Fruit fly (Drosophila melanogaster): Measurements from ENCODE around the gene SH3PX1.

The SH3PX1 gene

DNA sequence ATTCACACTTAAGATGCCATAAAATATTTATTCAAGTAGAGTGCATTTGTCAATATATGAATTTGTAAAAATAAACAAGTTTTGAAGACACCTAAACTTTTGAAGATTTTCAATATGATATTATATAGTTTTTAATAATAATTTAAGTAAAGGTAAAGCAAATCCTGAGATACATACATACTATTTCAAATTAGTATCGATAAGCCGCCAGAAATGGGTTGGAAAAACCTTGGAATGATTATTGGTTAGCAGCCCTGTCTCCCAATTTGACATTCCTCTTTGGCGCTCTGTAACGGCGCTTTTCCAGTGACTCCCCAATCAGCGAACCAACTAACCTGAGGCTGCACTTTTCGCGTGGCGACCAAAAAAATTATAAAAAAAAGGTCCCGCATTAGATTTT is 32.7 kb downstream of the SH3PX1 start, which contains the start of gene alphaTub67C (continued):
- no peak for TF ChIP-seq z (GFP tag; IDR thresholded peaks at IDR 0.05)
- no peak for TF ChIP-seq CG30431 (GFP tag; optimal IDR thresholded peaks at IDR 0.05)
- TF ChIP-seq hb (GFP tag; IDR thresholded peaks at IDR 0.05; ENCODE audit: partially characterized antibody), result no peak
- no peak for TF ChIP-seq PHDP (tag; optimal IDR thresholded peaks at IDR 0.05)
- TF ChIP-seq knrl (GFP tag; IDR thresholded peaks at IDR 0.05; ENCODE audit: partially characterized antibody), result no peak
- no peak for TF ChIP-seq tx (GFP tag; optimal IDR thresholded peaks at IDR 0.05)

DNA sequence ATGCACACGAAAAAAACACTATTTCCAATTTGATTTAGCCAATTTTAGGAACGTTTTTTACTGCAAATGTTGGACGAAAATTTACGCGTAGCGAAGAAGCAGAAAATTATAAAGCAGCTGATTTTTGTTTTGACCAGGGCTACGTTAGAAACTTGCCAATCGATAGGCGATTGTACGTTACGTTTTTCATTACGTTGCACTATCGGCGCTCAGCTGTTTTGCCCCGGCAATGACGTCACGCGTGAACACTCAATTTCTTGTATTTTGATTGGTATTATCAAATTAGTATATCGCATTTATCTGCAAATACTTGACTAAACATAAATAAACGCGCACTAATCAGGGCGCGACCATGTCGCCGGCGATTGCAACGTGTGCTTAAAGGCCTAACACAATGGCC is 34.6 kb downstream of the SH3PX1 start, which contains the start of the genes fry and CG16717:
fry (minus strand) TSS at position 110 of the 400 bp plus-strand sequence.
CG16717 (plus strand) TSS at position 208 of the 400 bp plus-strand sequence.
- TF ChIP-seq aop (GFP tag; IDR thresholded peaks at IDR 0.05) (no peak), CG6272 (GFP tag; IDR thresholded peaks at IDR 0.05) (no peak), al (GFP tag; IDR thresholded peaks at IDR 0.05) (no peak), Ravus (GFP tag; IDR thresholded peaks at IDR 0.05) (no peak), grn (GFP tag; optimal IDR thresholded peaks at IDR 0.05) (no peak), CG3838 (GFP tag; optimal IDR thresholded peaks at IDR 0.05) (no peak), CG13424 (tag; optimal IDR thresholded peaks at IDR 0.05) (no peak), lbe (GFP tag; optimal IDR thresholded peaks at IDR 0.05) (peak; percentile 5), ewg (GFP tag; optimal IDR thresholded peaks at IDR 0.05) (no peak), CG8944 (GFP tag; optimal IDR thresholded peaks at IDR 0.05) (no peak), lov (optimal IDR thresholded peaks at IDR 0.05) (no peak), lov (GFP tag; IDR thresholded peaks at IDR 0.05) (no peak), Sin3A (optimal IDR thresholded peaks at IDR 0.05) (no peak), YL-1 (GFP tag; optimal IDR thresholded peaks at IDR 0.05) (no peak), HmgZ (tag; optimal IDR thresholded peaks at IDR 0.05) (peak; percentile 15), CG11723 (GFP tag; optimal IDR thresholded peaks at IDR 0.05) (no peak), Antp (GFP tag; optimal IDR thresholded peaks at IDR 0.05) (no peak), h (optimal IDR thresholded peaks at IDR 0.05) (no peak), CG15479 (GFP tag; optimal IDR thresholded peaks at IDR 0.05) (no peak), nau (GFP tag; optimal IDR thresholded peaks at IDR 0.05) (no peak), C15 (GFP tag; IDR thresholded peaks at IDR 0.05) (no peak), pfk (GFP tag; optimal IDR thresholded peaks at IDR 0.05) (no peak), crp (GFP tag; optimal IDR thresholded peaks at IDR 0.05) (peak; percentile 84 to 99), stwl (tag; optimal IDR thresholded peaks at IDR 0.05) (peak; percentile 67), BtbVII (GFP tag; optimal IDR thresholded peaks at IDR 0.05) (peak; percentile 33), CG18764 (GFP tag; optimal IDR thresholded peaks at IDR 0.05) (no peak), Bdp1 (GFP tag; optimal IDR thresholded peaks at IDR 0.05) (no peak), CG12299 (tag; optimal IDR thresholded peaks at IDR 0.05) (no peak), schlank (tag; optimal IDR thresholded peaks at IDR 0.05) (no peak), CG6654 (GFP tag; optimal IDR thresholded peaks at IDR 0.05) (no peak), CG33213 (GFP tag; optimal IDR thresholded peaks at IDR 0.05) (no peak), CG12391 (tag; optimal IDR thresholded peaks at IDR 0.05) (no peak), Jarid2 (GFP tag; optimal IDR thresholded peaks at IDR 0.05) (no peak), bab2 (GFP tag; optimal IDR thresholded peaks at IDR 0.05) (no peak), CG2712 (tag; optimal IDR thresholded peaks at IDR 0.05) (no peak), pum (GFP tag; optimal IDR thresholded peaks at IDR 0.05) (no peak), CG8924 (tag; optimal IDR thresholded peaks at IDR 0.05) (no peak), CG12769 (tag; optimal IDR thresholded peaks at IDR 0.05) (no peak), CG17361 (GFP tag; IDR thresholded peaks at IDR 0.05) (no peak), CG4282 (GFP tag; optimal IDR thresholded peaks at IDR 0.05) (no peak), tll (GFP tag; optimal IDR thresholded peaks at IDR 0.05) (no peak), CG4360 (GFP tag; IDR thresholded peaks at IDR 0.05) (no peak), CG12104 (GFP tag; optimal IDR thresholded peaks at IDR 0.05) (no peak), dati (GFP tag; IDR thresholded peaks at IDR 0.05) (no peak), sr (GFP tag; IDR thresholded peaks at IDR 0.05) (no peak), zfh1 (GFP tag; IDR thresholded peaks at IDR 0.05) (no peak)

Measured in whole organism, embryonic.